Worm (Caenorhabditis elegans): ENCODE results near the gene srv-27.

ce11 chrIV:6342876-6343275 lies 44.7 kb upstream of the srv-27 start, which contains the start of gene Y73B6BL.14:
- TF ChIP-seq ztf-29 (GFP tag; IDR thresholded peaks at IDR 0.05) (no peak), flt-1 (GFP tag; IDR thresholded peaks at IDR 0.05) (no peak), klf-2 (GFP tag; conservative IDR thresholded peaks at IDR 0.05) (no peak), cog-1 (tag; optimal IDR thresholded peaks at IDR 0.05) (no peak), tab-1 (GFP tag; IDR thresholded peaks at IDR 0.05) (no peak), ztf-23 (GFP tag; IDR thresholded peaks at IDR 0.05) (no peak), ref-1 (GFP tag; conservative IDR thresholded peaks at IDR 0.05) (no peak), T22C8.4 (GFP tag; IDR thresholded peaks at IDR 0.05) (no peak), med-1 (GFP tag; optimal IDR thresholded peaks at IDR 0.05; ENCODE audit: insufficient read depth) (no peak)

Data from whole organism, midembryonic.